Worm (Caenorhabditis elegans) whole organism, late embryonic: ENCODE data around the gene ugt-13.

Source experiments
- K09A11.1 ChIP-seq: sonication (generic microtip); optimal IDR thresholded peaks from 2 replicates; lab custom pipeline; 2017; ENCODE audit warnings: antibody characterized with exemption, mild to moderate bottlenecking, missing genetic modification characterization, missing compliant biosample characterization; ENCODE audit not compliant: insufficient read depth
- Y22D7AL.16 ChIP-seq: sonication (generic microtip); optimal IDR thresholded peaks from 2 replicates; lab custom pipeline; 2016; ENCODE audit warnings: missing genetic modification characterization, missing compliant biosample characterization
- dve-1 ChIP-seq: sonication (generic microtip); optimal IDR thresholded peaks from 2 replicates; lab custom pipeline; 2017; ENCODE audit warnings: antibody characterized with exemption, mild to moderate bottlenecking, missing genetic modification characterization, missing compliant biosample characterization
- fkh-6 ChIP-seq: sonication (generic microtip); optimal IDR thresholded peaks from 2 replicates; lab custom pipeline; 2016; ENCODE audit warnings: missing genetic modification characterization, missing compliant biosample characterization
- gmeb-2 ChIP-seq: sonication (generic microtip); optimal IDR thresholded peaks from 2 replicates; lab custom pipeline; 2016; ENCODE audit warnings: missing genetic modification characterization, inconsistent platforms, missing compliant biosample characterization
- hlh-30 ChIP-seq: sonication (generic microtip); optimal IDR thresholded peaks from 2 replicates; lab custom pipeline; 2017; ENCODE audit warnings: antibody characterized with exemption, missing genetic modification characterization, missing compliant biosample characterization; ENCODE audit not compliant: insufficient read depth
- lin-11 ChIP-seq: fragments of 200-800 bp; sonication (Bioruptor generic); optimal IDR thresholded peaks from 2 replicates; lab custom pipeline; 2018; ENCODE audit warnings: mild to moderate bottlenecking, missing genetic modification characterization, missing compliant biosample characterization
- nfya-1 ChIP-seq: sonication (generic microtip); optimal IDR thresholded peaks from 2 replicates; lab custom pipeline; 2017; ENCODE audit warnings: missing genetic modification characterization, mild to moderate bottlenecking, missing compliant biosample characterization, antibody characterized with exemption, moderate library complexity
- pqm-1 ChIP-seq: sonication (generic microtip); optimal IDR thresholded peaks from 2 replicates; lab custom pipeline; 2016; ENCODE audit warnings: missing genetic modification characterization, missing compliant biosample characterization
- sdc-2 ChIP-seq: sonication (generic microtip); optimal IDR thresholded peaks from 2 replicates; lab custom pipeline; 2016; ENCODE audit warnings: missing genotype, missing genetic modification characterization, missing compliant biosample characterization

ce11 chrV:4926371-4926770, 17.7 kb downstream of the ugt-13 start, which contains the start of gene srh-21:
- TF ChIP-seq lin-11 (no peak), K09A11.1 (tag; lab: Kevin White, UChicago) (no peak), sdc-2 (tag; lab: Kevin White, UChicago) (no peak), hlh-30 (tag; lab: Kevin White, UChicago) (no peak), pqm-1 (no peak), gmeb-2 (tag; lab: Kevin White, UChicago) (no peak), dve-1 (tag; lab: Kevin White, UChicago) (no peak), fkh-6 (tag; lab: Kevin White, UChicago) (no peak), nfya-1 (no peak), Y22D7AL.16 (tag; lab: Kevin White, UChicago) (no peak)
